Worm (Caenorhabditis elegans): ENCODE measurements around the gene K07D4.2.

Gene K07D4.2

DNA sequence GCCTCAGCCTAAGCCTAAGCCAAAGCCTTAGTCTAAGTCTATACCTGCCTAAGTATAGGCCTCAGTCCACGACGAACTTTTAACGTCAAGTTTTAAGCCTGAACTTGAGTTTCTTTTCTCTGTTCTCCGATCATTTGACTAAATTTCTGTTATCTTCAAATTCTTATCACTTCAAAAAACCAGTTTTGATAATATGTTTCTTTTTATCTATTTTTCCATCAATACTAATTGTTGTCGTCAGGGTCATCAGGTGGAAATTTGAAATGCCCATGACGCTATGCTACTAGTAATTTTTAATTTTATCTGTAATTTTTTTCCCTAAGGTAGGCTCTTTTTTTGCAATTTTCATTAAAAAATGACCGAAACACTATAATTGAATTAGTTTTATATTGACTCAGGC, 33.8 kb downstream of the K07D4.2 start:
- TF ChIP-seq saeg-2 (GFP tag; IDR thresholded peaks at IDR 0.05) (no peak), hlh-11 (tag; optimal IDR thresholded peaks at IDR 0.05) (no peak), dpl-1 (GFP tag; optimal IDR thresholded peaks at IDR 0.05) (no peak), pqm-1 (tag; optimal IDR thresholded peaks at IDR 0.05) (peak; percentile 7), nhr-41 (GFP tag; IDR thresholded peaks at IDR 0.05) (no peak), mdl-1 (tag; optimal IDR thresholded peaks at IDR 0.05) (no peak), madf-9 (GFP tag; conservative IDR thresholded peaks at IDR 0.05) (no peak)

DNA sequence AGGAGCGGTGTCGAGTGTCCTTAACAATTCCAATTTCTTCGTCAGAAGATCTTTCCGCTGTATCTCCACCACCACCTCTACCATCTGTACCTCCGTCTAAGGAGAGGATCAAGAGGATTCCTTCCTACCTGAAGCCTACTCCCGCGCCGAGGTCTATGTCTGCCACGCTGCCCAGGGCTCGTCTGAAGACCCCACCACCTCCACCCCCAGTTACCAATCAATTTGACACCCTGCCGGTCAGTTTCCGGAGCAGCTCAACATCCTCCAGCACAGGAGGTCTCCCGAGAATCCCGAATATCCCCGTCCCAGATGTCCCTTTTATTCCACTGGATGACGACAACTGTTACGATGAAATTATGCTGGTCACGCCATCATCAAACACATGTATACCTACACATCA, 37.3 kb downstream of the K07D4.2 start:
- peak; percentile 79 for TF ChIP-seq set-16 (GFP tag; IDR thresholded peaks at IDR 0.05)
- TF ChIP-seq unc-62 (GFP tag; optimal IDR thresholded peaks at IDR 0.05 in 1 of 2) = peak in 1 of 2 experiments; percentile 44
- TF ChIP-seq unc-62 (tag; optimal IDR thresholded peaks at IDR 0.05) = no peak
- no peak for TF ChIP-seq dve-1 (tag; optimal IDR thresholded peaks at IDR 0.05; ENCODE audit: insufficient read depth)
- no peak for TF ChIP-seq ztf-7 (tag; optimal IDR thresholded peaks at IDR 0.05)
- no peak for TF ChIP-seq ama-1 (optimal IDR thresholded peaks at IDR 0.05)
- no peak for TF ChIP-seq Y5F2A.4 (GFP tag; optimal IDR thresholded peaks at IDR 0.05)
- TF ChIP-seq mes-2 (tag; optimal IDR thresholded peaks at IDR 0.05; ENCODE audit: poor library complexity, severe bottlenecking) = no peak
- no peak for TF ChIP-seq ctbp-1 (GFP tag; IDR thresholded peaks at IDR 0.05)
- TF ChIP-seq sdz-12 (GFP tag; optimal IDR thresholded peaks at IDR 0.05) = no peak
- TF ChIP-seq zip-2 (tag; optimal IDR thresholded peaks at IDR 0.05) = no peak

DNA sequence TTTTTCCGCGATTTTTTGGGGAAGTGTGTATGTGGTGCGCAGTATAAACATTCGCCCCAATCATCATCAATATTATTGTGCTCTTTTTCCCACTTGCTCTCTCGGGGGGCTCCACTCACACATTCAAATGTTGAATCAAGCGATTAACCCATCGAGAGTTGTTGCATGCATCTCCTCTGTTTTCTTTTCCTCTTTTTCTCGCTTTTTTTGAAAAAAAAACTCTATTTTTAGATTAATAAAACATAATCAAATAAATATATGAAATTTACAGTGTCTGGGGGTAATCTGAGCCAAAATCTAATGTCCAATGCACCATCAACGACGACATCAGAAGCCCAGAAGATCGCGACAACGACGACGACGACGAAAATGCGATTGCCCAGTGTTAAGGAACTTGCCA, 40.7 kb downstream of the K07D4.2 start, which contains the start of gene ephx-1:
ephx-1 (plus strand) TSS at position 301 of the 400 bp plus-strand sequence.
- TF ChIP-seq rbr-2 (tag; optimal IDR thresholded peaks at IDR 0.05) = no peak
- 0 out of 2 replicates have a peak, but pooled peaks have one; percentile 2 for TF ChIP-seq dmd-8 (GFP tag; IDR thresholded peaks at IDR 0.05)

DNA sequence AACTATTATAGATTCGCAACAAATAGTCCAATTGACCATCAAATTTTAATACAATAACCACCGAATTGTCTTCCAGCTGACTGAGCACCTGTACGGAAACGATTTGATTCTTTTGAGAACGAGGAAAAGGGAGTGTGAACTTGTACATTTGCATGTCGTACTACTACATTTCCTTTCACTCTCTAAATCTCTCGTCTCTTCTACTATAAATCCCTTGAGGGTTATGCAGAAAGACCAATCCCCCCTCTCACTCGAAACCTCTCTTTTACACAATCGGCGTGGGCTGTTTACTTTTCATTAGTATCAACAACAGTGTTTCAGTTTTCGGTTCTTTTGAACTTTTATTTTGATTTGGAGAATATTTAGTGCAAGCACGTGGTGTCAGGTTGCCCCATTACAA, 43.2 kb downstream of the K07D4.2 start:
- TF ChIP-seq unc-62 (GFP tag; optimal IDR thresholded peaks at IDR 0.05 in 1 of 2) (peak in 1 of 2 experiments; percentile 46), unc-62 (tag; optimal IDR thresholded peaks at IDR 0.05) (no peak), F49E8.2 (tag; optimal IDR thresholded peaks at IDR 0.05; ENCODE audit: borderline replicate concordance) (no peak)

DNA sequence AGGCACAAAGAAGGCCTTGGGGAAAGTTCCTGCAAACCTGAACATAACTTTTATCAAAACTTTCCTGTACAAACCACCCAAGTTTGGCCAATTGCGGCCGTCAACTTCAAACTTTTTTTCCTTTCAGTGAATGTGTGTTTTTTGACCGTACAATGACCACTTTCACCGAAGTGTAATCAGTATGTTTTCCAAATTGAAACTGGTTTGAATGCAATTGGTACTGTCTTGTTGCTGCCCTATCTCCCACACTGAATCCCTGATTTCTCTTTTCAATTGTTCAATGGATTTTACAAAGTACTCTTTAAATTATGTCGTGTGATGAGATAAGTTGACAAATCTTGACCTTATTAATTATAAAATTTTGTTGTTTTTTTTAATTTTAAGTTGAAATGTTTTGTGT, 44.9 kb downstream of the K07D4.2 start:
- no peak for TF ChIP-seq ceh-28 (tag; optimal IDR thresholded peaks at IDR 0.05)
- no peak for TF ChIP-seq hmg-1.1 (GFP tag; IDR thresholded peaks at IDR 0.05)
- no peak for TF ChIP-seq mdl-1 (tag; optimal IDR thresholded peaks at IDR 0.05)
- TF ChIP-seq F37D6.2 (tag; optimal IDR thresholded peaks at IDR 0.05) = no peak
- no peak for TF ChIP-seq php-3 (GFP tag; IDR thresholded peaks at IDR 0.05)
- TF ChIP-seq gei-8 (GFP tag; optimal IDR thresholded peaks at IDR 0.05) = no peak
- no peak for TF ChIP-seq cey-2 (tag; optimal IDR thresholded peaks at IDR 0.05; ENCODE audit: borderline replicate concordance, insufficient read depth)

DNA sequence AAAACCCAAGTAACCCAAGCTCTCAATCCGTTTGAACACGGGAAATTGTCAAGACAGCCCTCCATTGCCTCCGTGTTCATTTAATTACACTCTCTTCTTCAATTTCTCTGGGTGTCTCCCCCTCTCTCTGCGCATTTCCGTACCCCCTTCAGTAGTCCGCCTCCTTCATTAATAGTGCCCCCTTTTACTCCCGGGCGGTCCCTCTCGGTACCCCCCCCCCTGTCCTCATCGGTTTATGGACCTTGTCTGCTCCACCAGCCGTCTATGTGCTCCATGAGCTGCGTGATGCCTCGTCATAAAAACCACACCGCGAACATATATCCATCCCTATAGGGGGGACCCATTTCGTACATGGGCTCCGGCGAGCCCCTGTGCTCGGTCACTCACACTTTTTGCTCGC, 45.8 kb downstream of the K07D4.2 start:
- TF ChIP-seq aha-1 (tag) = peak; percentile 35
- peak in 1 of 2 experiments; percentile 32 for TF ChIP-seq unc-62 (GFP tag; optimal IDR thresholded peaks at IDR 0.05 in 1 of 2)
- no peak for TF ChIP-seq unc-62 (tag; optimal IDR thresholded peaks at IDR 0.05)
- 0 out of 2 replicates have a peak, but pooled peaks have one; percentile 59 for TF ChIP-seq tra-1 (GFP tag; IDR thresholded peaks at IDR 0.05)
- TF ChIP-seq set-16 (GFP tag; IDR thresholded peaks at IDR 0.05) = peak; percentile 76
- no peak for TF ChIP-seq sdz-12 (GFP tag; optimal IDR thresholded peaks at IDR 0.05)
- 0 out of 2 replicates have a peak, but pooled peaks have one; percentile 24 for TF ChIP-seq hmg-1.1 (GFP tag; IDR thresholded peaks at IDR 0.05)
- TF ChIP-seq fos-1 (tag; optimal IDR thresholded peaks at IDR 0.05) = no peak

All from whole organism, L4 larva.